Worm (Caenorhabditis elegans): Measurements from ENCODE around the gene ZC178.2.
A peak's percentile ranks its signal among the peaks of the same experiment; 100 is the strongest.

The ZC178.2 gene

DNA sequence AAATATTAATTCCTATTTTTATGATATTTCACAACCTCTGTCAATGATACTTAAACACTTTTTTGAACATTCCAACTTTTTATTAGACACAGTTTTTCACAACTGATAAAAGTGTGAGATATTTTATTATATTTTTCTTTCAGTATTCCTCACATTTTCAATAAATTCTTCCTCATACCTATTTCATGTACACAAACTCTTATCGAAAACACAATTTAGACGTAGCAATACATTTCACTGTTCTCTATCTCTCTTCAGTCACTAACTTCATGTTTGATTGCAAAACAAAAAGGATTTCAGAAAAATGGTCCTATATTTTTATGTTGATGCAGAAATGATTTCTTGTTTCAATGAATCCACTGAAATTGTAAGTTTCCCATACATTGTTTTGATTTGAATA lies 34.0 kb upstream of the ZC178.2 start, which contains the start of gene B0507.6:
Gene B0507.6 (plus strand): TSS at position 301 of the 400 bp plus-strand sequence.
- TF ChIP-seq aly-2 (tag; optimal IDR thresholded peaks at IDR 0.05) (no peak), snpc-4 (tag; optimal IDR thresholded peaks at IDR 0.05) (no peak), nhr-11 (tag; optimal IDR thresholded peaks at IDR 0.05) (no peak), sem-4 (tag; optimal IDR thresholded peaks at IDR 0.05) (no peak), blmp-1 (tag; optimal IDR thresholded peaks at IDR 0.05; ENCODE audit: insufficient read depth) (no peak), lin-11 (tag; optimal IDR thresholded peaks at IDR 0.05) (no peak), elt-3 (tag; optimal IDR thresholded peaks at IDR 0.05) (no peak), lsy-2 (tag; optimal IDR thresholded peaks at IDR 0.05) (no peak), ama-1 (optimal IDR thresholded peaks at IDR 0.05) (no peak), Y55F3AM.14 (GFP tag; optimal IDR thresholded peaks at IDR 0.05) (no peak), ceh-16 (tag; optimal IDR thresholded peaks at IDR 0.05) (no peak), ceh-82 (tag; optimal IDR thresholded peaks at IDR 0.05) (no peak), ztf-1 (GFP tag; conservative IDR thresholded peaks at IDR 0.05) (no peak), alr-1 (tag; optimal IDR thresholded peaks at IDR 0.05) (no peak), nhr-25 (tag; optimal IDR thresholded peaks at IDR 0.05) (no peak), ztf-4 (tag; optimal IDR thresholded peaks at IDR 0.05) (no peak)

DNA sequence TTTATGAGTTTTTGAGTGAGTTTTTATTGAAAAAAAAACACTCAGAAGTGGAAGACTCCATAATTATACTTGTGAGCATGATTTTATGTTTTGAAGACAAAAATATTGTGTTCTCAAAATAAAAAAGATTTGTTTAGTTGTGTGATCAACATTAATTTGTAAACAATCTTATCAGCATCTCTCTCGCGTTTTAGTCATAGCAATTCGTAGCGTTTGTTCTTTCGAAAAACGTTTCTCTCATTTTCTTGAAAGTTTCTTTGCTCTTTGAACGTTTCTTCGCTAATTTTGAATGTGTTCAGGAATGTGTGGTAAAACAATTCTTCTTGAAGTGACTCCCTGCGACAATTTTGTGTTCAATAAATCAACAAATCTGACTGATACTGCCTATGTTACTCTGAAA lies 27.3 kb upstream of the ZC178.2 start, which contains the start of gene ZC196.2:
Gene ZC196.2 (plus strand): TSS at position 301 of the 400 bp plus-strand sequence.
- TF ChIP-seq F13H6.1 (tag; optimal IDR thresholded peaks at IDR 0.05) (no peak), nhr-23 (tag; optimal IDR thresholded peaks at IDR 0.05) (no peak), mbf-1 (tag; optimal IDR thresholded peaks at IDR 0.05) (no peak), nhr-10 (tag; optimal IDR thresholded peaks at IDR 0.05) (no peak), nhr-237 (tag; optimal IDR thresholded peaks at IDR 0.05) (no peak), ztf-1 (GFP tag; conservative IDR thresholded peaks at IDR 0.05) (no peak), elt-1 (tag; optimal IDR thresholded peaks at IDR 0.05) (no peak), lin-13 (GFP tag; optimal IDR thresholded peaks at IDR 0.05) (no peak), nhr-12 (tag; optimal IDR thresholded peaks at IDR 0.05) (no peak), snpc-4 (tag; optimal IDR thresholded peaks at IDR 0.05) (no peak), unc-39 (tag; optimal IDR thresholded peaks at IDR 0.05) (no peak), dmd-4 (tag; optimal IDR thresholded peaks at IDR 0.05) (no peak), lin-39 (tag; optimal IDR thresholded peaks at IDR 0.05) (no peak)

DNA sequence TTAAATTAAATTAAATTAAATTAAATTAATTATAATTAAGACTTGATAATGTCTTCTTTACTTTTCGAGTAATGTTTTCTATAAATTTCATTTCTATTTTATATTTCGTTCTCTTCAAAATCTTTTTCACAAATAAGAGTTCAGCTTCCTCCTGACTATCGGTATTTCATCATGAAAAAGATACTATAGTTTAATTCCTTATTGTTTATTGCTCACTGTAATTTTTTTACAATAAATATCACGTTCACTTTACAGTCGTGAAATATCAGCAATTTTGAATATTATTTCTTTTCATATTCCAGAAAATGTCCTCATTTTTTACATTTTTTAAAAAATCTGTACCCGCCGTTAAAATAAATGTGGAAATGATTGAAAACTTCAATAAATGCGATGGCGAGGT lies 24.6 kb upstream of the ZC178.2 start, which contains the start of gene ZC196.3:
Gene ZC196.3 (plus strand): TSS at position 301 of the 400 bp plus-strand sequence.
- no peak for TF ChIP-seq ztf-11 (tag; optimal IDR thresholded peaks at IDR 0.05)
- TF ChIP-seq sma-9 (GFP tag; optimal IDR thresholded peaks at IDR 0.05), result no peak
- no peak for TF ChIP-seq sma-9 (tag; optimal IDR thresholded peaks at IDR 0.05)
- no peak for TF ChIP-seq mbf-1 (tag; optimal IDR thresholded peaks at IDR 0.05)
- no peak for TF ChIP-seq Y55F3AM.14 (GFP tag; optimal IDR thresholded peaks at IDR 0.05)
- TF ChIP-seq lin-11 (tag; optimal IDR thresholded peaks at IDR 0.05), result no peak
- no peak for TF ChIP-seq elt-1 (tag; optimal IDR thresholded peaks at IDR 0.05)
- TF ChIP-seq elt-3 (tag; optimal IDR thresholded peaks at IDR 0.05), result no peak
- TF ChIP-seq skn-1 (tag; optimal IDR thresholded peaks at IDR 0.05), result no peak
- no peak for TF ChIP-seq unc-55 (GFP tag; optimal IDR thresholded peaks at IDR 0.05)
- no peak for TF ChIP-seq nhr-129 (tag; optimal IDR thresholded peaks at IDR 0.05)
- TF ChIP-seq F13H6.1 (tag; optimal IDR thresholded peaks at IDR 0.05), result no peak
- TF ChIP-seq sma-3 (GFP tag; optimal IDR thresholded peaks at IDR 0.05), result no peak
- no peak for TF ChIP-seq lin-39 (tag; optimal IDR thresholded peaks at IDR 0.05)
- TF ChIP-seq aly-2 (tag; optimal IDR thresholded peaks at IDR 0.05), result no peak
- TF ChIP-seq gmeb-1 (tag; optimal IDR thresholded peaks at IDR 0.05), result no peak
- no peak for TF ChIP-seq nhr-237 (tag; optimal IDR thresholded peaks at IDR 0.05)
- no peak for TF ChIP-seq alr-1 (tag; optimal IDR thresholded peaks at IDR 0.05)
- no peak for TF ChIP-seq nhr-23 (tag; optimal IDR thresholded peaks at IDR 0.05)

DNA sequence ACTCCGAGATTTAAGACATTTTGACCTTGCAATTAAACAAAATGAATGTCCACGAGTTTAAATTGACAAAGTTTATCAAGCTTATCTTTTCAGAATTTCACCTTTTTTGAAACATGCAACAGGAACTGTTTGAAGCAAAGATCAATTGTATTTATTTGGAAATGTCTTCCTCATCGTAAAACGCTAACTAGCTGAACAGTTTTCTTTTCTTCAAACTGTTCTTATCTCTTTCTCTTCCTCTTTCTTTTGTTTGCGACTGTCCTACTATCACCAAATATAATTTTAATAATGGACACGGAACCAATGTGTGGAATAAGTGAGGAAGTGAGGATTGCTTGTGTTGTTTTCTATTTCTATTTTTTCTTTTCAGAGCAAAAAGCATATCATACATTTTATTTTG lies 21.1 kb upstream of the ZC178.2 start, which contains the start of gene ZC196.4:
Gene ZC196.4 (plus strand): TSS at position 173 of the 400 bp plus-strand sequence.
- peak; percentile 45 for TF ChIP-seq fos-1 (tag; optimal IDR thresholded peaks at IDR 0.05)
- TF ChIP-seq elt-1 (tag; optimal IDR thresholded peaks at IDR 0.05), result no peak

DNA sequence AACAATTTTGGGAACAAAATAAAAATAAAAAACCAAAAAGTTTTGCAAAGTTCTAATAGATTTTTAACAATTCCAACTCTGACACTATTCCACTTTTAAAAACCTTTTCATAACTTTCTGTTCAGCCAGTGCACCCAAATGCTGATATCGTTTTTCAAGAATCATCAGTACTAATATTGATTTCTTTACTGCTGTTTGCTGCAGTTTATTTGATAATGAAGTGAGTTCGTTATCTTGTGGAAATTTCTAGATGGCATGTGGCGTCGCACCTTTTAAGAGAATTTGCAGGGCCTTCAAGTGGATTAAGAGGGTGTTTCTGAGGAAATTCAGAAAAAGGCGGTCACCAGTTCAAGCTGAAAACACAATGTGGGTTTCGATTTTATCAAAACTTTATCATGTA lies 19.2 kb upstream of the ZC178.2 start:
- TF ChIP-seq nhr-10 (tag; optimal IDR thresholded peaks at IDR 0.05), result no peak
- TF ChIP-seq fos-1 (tag; optimal IDR thresholded peaks at IDR 0.05), result peak; percentile 20
